Fruit fly (Drosophila melanogaster) whole organism, embryonic: ENCODE data around the gene Tsp29Fb.

Experiments used
- Adf1 ChIP-seq: fragments of 200-800 bp; sonication (Bioruptor generic); IDR thresholded peaks from 2 replicates; pipeline ENCODE4 v1.3.6; 2022; ENCODE audit warnings: missing biosample characterization, missing genetic modification characterization
- Antp ChIP-seq: fragments of 200-800 bp; sonication (Bioruptor generic); optimal IDR thresholded peaks from 3 replicates; lab custom pipeline; 2016; ENCODE audit warnings: missing biosample characterization, missing genetic modification characterization
- CG11093 ChIP-seq: fragments of 200-800 bp; sonication (Bioruptor generic); IDR thresholded peaks from 3 replicates; pipeline ENCODE4 v1.3.6; 2022; ENCODE audit warnings: missing biosample characterization, missing genetic modification characterization
- CG11696 ChIP-seq: fragments of 200-800 bp; sonication (Bioruptor generic); IDR thresholded peaks from 2 replicates; pipeline ENCODE4 v1.3.6; 2022; ENCODE audit warnings: missing biosample characterization, missing genetic modification characterization
- CG12744 ChIP-seq: fragments of 200-800 bp; sonication (Bioruptor generic); optimal IDR thresholded peaks from 2 replicates; lab custom pipeline; 2016; ENCODE audit warnings: missing biosample characterization, missing genetic modification characterization
- CG14050 ChIP-seq: fragments of 200-800 bp; sonication (Bioruptor generic); IDR thresholded peaks from 3 replicates; pipeline ENCODE4 v1.3.6; 2022; ENCODE audit warnings: missing biosample characterization, missing genetic modification characterization
- CG16815 ChIP-seq: fragments of 200-800 bp; sonication (Bioruptor generic); optimal IDR thresholded peaks from 3 replicates; lab custom pipeline; 2017; ENCODE audit warnings: missing biosample characterization, mild to moderate bottlenecking, missing genetic modification characterization
- CG17802 ChIP-seq: fragments of 200-800 bp; sonication (Bioruptor generic); optimal IDR thresholded peaks from 2 replicates; lab custom pipeline; 2018; ENCODE audit warnings: missing biosample characterization, mild to moderate bottlenecking, missing genetic modification characterization, moderate library complexity
- CG18011 ChIP-seq: fragments of 200-800 bp; sonication (Bioruptor generic); optimal IDR thresholded peaks from 2 replicates; lab custom pipeline; 2017; ENCODE audit warnings: missing biosample characterization, missing genetic modification characterization, mild to moderate bottlenecking, moderate library complexity, missing genotype
- CG18476 ChIP-seq: fragments of 200-800 bp; sonication (Bioruptor generic); optimal IDR thresholded peaks from 2 replicates; lab custom pipeline; 2016; ENCODE audit warnings: missing biosample characterization, mild to moderate bottlenecking, missing genetic modification characterization
- CG18764 ChIP-seq: fragments of 200-800 bp; sonication (Bioruptor generic); optimal IDR thresholded peaks from 3 replicates; lab custom pipeline; 2016; ENCODE audit warnings: missing biosample characterization, missing genetic modification characterization
- CG2120 ChIP-seq: fragments of 200-800 bp; sonication (Bioruptor generic); optimal IDR thresholded peaks from 3 replicates; lab custom pipeline; 2016; ENCODE audit warnings: missing biosample characterization, missing genetic modification characterization
- CG2678 ChIP-seq: fragments of 200-800 bp; sonication (Bioruptor generic); optimal IDR thresholded peaks from 3 replicates; lab custom pipeline; 2019; ENCODE audit warnings: missing biosample characterization, mild to moderate bottlenecking, missing genetic modification characterization, moderate library complexity
- CG30020 ChIP-seq: fragments of 200-800 bp; optimal IDR thresholded peaks from 2 replicates; lab custom pipeline; 2019; ENCODE audit warnings: missing biosample characterization, mild to moderate bottlenecking, missing genetic modification characterization, moderate library complexity
- CG32532 ChIP-seq: fragments of 200-800 bp; sonication (Bioruptor generic); IDR thresholded peaks from 2 replicates; pipeline ENCODE4 v1.3.6; 2022; ENCODE audit warnings: missing biosample characterization, missing genetic modification characterization
- CG34224 ChIP-seq: fragments of 200-800 bp; sonication (Bioruptor generic); IDR thresholded peaks from 3 replicates; pipeline ENCODE4 v1.3.6; 2022; ENCODE audit warnings: missing biosample characterization, missing genetic modification characterization; ENCODE audit not compliant: partially characterized antibody
- CG3847 ChIP-seq: fragments of 200-800 bp; sonication (Bioruptor generic); IDR thresholded peaks from 2 replicates; pipeline ENCODE4 v1.3.6; 2022; ENCODE audit warnings: missing biosample characterization, missing genetic modification characterization
- CG4617 ChIP-seq: fragments of 200-800 bp; sonication (Bioruptor generic); optimal IDR thresholded peaks from 3 replicates; lab custom pipeline; 2016; ENCODE audit warnings: missing biosample characterization, missing genetic modification characterization, borderline replicate concordance
- CG5245 ChIP-seq: fragments of 200-800 bp; sonication (Bioruptor generic); optimal IDR thresholded peaks from 3 replicates; lab custom pipeline; 2016; ENCODE audit warnings: missing biosample characterization, missing genetic modification characterization
- CG8944 ChIP-seq: fragments of 200-800 bp; sonication (Bioruptor generic); optimal IDR thresholded peaks from 3 replicates; lab custom pipeline; 2016; ENCODE audit warnings: missing biosample characterization, missing genetic modification characterization
- CG9727 ChIP-seq: fragments of 200-800 bp; sonication (Bioruptor generic); optimal IDR thresholded peaks from 3 replicates; lab custom pipeline; 2017; ENCODE audit warnings: missing biosample characterization, mild to moderate bottlenecking, missing genetic modification characterization
- D ChIP-seq, 2 experiments: fragments of 200-800 bp in 1 of 2; fragments of >200 bp in 1 of 2; sonication (Bioruptor generic) in 1 of 2; optimal IDR thresholded peaks; 2 replicates in 1 of 2; 3 replicates in 1 of 2; lab custom pipeline; 2017; ENCODE audit warnings: mild to moderate bottlenecking in 1 of 2, missing biosample characterization in 1 of 2, missing genetic modification characterization in 1 of 2, missing genetic modification reagents in 1 of 2
- Ets65A ChIP-seq: fragments of 200-800 bp; sonication (Bioruptor generic); peaks from one replicate; lab custom pipeline; 2016; ENCODE audit warnings: missing biosample characterization, missing genetic modification characterization
- Ets97D ChIP-seq: fragments of 200-800 bp; sonication (Bioruptor generic); optimal IDR thresholded peaks from 3 replicates; lab custom pipeline; 2016; ENCODE audit warnings: missing biosample characterization, missing genetic modification characterization
- Gug ChIP-seq: fragments of 200-800 bp; sonication (Bioruptor generic); IDR thresholded peaks from 4 replicates; pipeline ENCODE4 v1.3.6; 2022; ENCODE audit warnings: missing biosample characterization, missing genetic modification characterization
- HHEX ChIP-seq: fragments of 200-800 bp; sonication (Bioruptor generic); optimal IDR thresholded peaks from 3 replicates; lab custom pipeline; 2017; ENCODE audit warnings: missing biosample characterization, mild to moderate bottlenecking, missing genetic modification characterization, missing genetic modification reagents
- HLH54F ChIP-seq: fragments of 200-800 bp; sonication (Bioruptor generic); optimal IDR thresholded peaks from 3 replicates; lab custom pipeline; 2016; ENCODE audit warnings: missing biosample characterization, missing genetic modification characterization
- Hand ChIP-seq: fragments of 200-800 bp; sonication (Bioruptor generic); optimal IDR thresholded peaks from 2 replicates; lab custom pipeline; 2017; ENCODE audit warnings: mild to moderate bottlenecking, missing biosample characterization, missing genetic modification reagents, missing genetic modification characterization
- MESR4 ChIP-seq: fragments of 200-800 bp; sonication (Bioruptor generic); optimal IDR thresholded peaks from 2 replicates; lab custom pipeline; 2018; ENCODE audit warnings: missing biosample characterization, mild to moderate bottlenecking, missing genetic modification characterization, moderate library complexity
- Mes4 ChIP-seq: fragments of 200-800 bp; sonication (Bioruptor generic); optimal IDR thresholded peaks from 2 replicates; lab custom pipeline; 2016; ENCODE audit warnings: missing biosample characterization, missing genetic modification characterization
- NK7.1 ChIP-seq: fragments of 200-800 bp; sonication (Bioruptor generic); optimal IDR thresholded peaks from 3 replicates; lab custom pipeline; 2016; ENCODE audit warnings: missing biosample characterization, missing genetic modification characterization
- NfI ChIP-seq: fragments of 200-800 bp; sonication (Bioruptor generic); optimal IDR thresholded peaks from 3 replicates; lab custom pipeline; 2018; ENCODE audit warnings: missing biosample characterization, mild to moderate bottlenecking, missing genetic modification characterization, moderate library complexity
- Scr ChIP-seq: fragments of 200-800 bp; sonication (Bioruptor generic); IDR thresholded peaks from 2 replicates; pipeline ENCODE4 v1.3.6; 2022; ENCODE audit warnings: missing biosample characterization, missing genetic modification characterization; ENCODE audit not compliant: partially characterized antibody
- Sin3A ChIP-seq: fragments of >200 bp; optimal IDR thresholded peaks from 2 replicates; lab custom pipeline; 2018
- Xrp1 ChIP-seq: fragments of 200-800 bp; sonication (Bioruptor generic); IDR thresholded peaks from 2 replicates; pipeline ENCODE4 v1.3.6; 2022; ENCODE audit warnings: missing biosample characterization, missing genetic modification characterization
- YL-1 ChIP-seq: fragments of 200-800 bp; sonication (Bioruptor generic); optimal IDR thresholded peaks from 3 replicates; lab custom pipeline; 2017; ENCODE audit warnings: missing biosample characterization, mild to moderate bottlenecking, missing genetic modification characterization
- ci ChIP-seq: fragments of 200-800 bp; sonication (Bioruptor generic); IDR thresholded peaks from 3 replicates; pipeline ENCODE4 v1.3.6; 2022; ENCODE audit warnings: missing biosample characterization, missing genetic modification characterization
- croc ChIP-seq: fragments of 200-800 bp; sonication (Bioruptor generic); conservative IDR thresholded peaks from 3 replicates; pipeline ENCODE4 v1.3.6; 2022; ENCODE audit warnings: missing biosample characterization, missing genetic modification characterization
- ems ChIP-seq: fragments of 200-800 bp; sonication (Bioruptor generic); optimal IDR thresholded peaks from 3 replicates; lab custom pipeline; 2016; ENCODE audit warnings: missing biosample characterization, missing genetic modification characterization
- exex ChIP-seq: fragments of 200-800 bp; sonication (Bioruptor generic); optimal IDR thresholded peaks from 4 replicates; lab custom pipeline; 2018; ENCODE audit warnings: missing biosample characterization, mild to moderate bottlenecking, missing genetic modification characterization, moderate library complexity
- ftz-f1 ChIP-seq: fragments of 200-800 bp; sonication (Bioruptor generic); optimal IDR thresholded peaks from 2 replicates; lab custom pipeline; 2016; ENCODE audit warnings: missing biosample characterization, missing genetic modification characterization
- gcm2 ChIP-seq: fragments of 200-800 bp; sonication (Bioruptor generic); optimal IDR thresholded peaks from 2 replicates; lab custom pipeline; 2016; ENCODE audit warnings: missing biosample characterization, missing genetic modification characterization
- gsb-n ChIP-seq: fragments of 200-800 bp; sonication (Bioruptor generic); optimal IDR thresholded peaks from 3 replicates; lab custom pipeline; 2018; ENCODE audit warnings: missing biosample characterization, mild to moderate bottlenecking, missing genetic modification characterization
- kah ChIP-seq: fragments of 200-800 bp; sonication (Bioruptor generic); optimal IDR thresholded peaks from 2 replicates; lab custom pipeline; 2018; ENCODE audit warnings: missing biosample characterization, mild to moderate bottlenecking, missing genetic modification characterization
- pho ChIP-seq: fragments of 200-800 bp; sonication (Bioruptor generic); optimal IDR thresholded peaks from 2 replicates; lab custom pipeline; 2016; ENCODE audit warnings: missing biosample characterization, missing genetic modification characterization
- ranshi ChIP-seq: fragments of 200-800 bp; sonication (Bioruptor generic); IDR thresholded peaks from 2 replicates; pipeline ENCODE4 v1.3.6; 2022; ENCODE audit warnings: missing biosample characterization, missing genetic modification characterization
- slbo ChIP-seq: fragments of 200-800 bp; sonication (Bioruptor generic); IDR thresholded peaks from 2 replicates; pipeline ENCODE4 v1.3.6; 2022; ENCODE audit warnings: missing biosample characterization, missing genetic modification characterization
- sqz ChIP-seq: fragments of 200-800 bp; sonication (Bioruptor generic); optimal IDR thresholded peaks from 3 replicates; lab custom pipeline; 2018; ENCODE audit warnings: missing biosample characterization, mild to moderate bottlenecking, missing genetic modification characterization
- trem ChIP-seq: fragments of 200-800 bp; optimal IDR thresholded peaks from 3 replicates; lab custom pipeline; 2019; ENCODE audit warnings: missing biosample characterization, mild to moderate bottlenecking, missing genetic modification characterization, moderate library complexity
- usp ChIP-seq: fragments of >200 bp; optimal IDR thresholded peaks from 2 replicates; lab custom pipeline; 2017; ENCODE audit warnings: missing biosample characterization, missing genetic modification characterization
- yki ChIP-seq: fragments of >200 bp; optimal IDR thresholded peaks from 3 replicates; lab custom pipeline; 2018
- zf30C ChIP-seq: fragments of 200-800 bp; sonication (Bioruptor generic); optimal IDR thresholded peaks from 3 replicates; lab custom pipeline; 2018; ENCODE audit warnings: missing biosample characterization, mild to moderate bottlenecking, missing genetic modification characterization

Gene Tsp29Fb

dm6 chr2L:8958046-8958497 is 20.9 kb downstream of the Tsp29Fb start (continued):
- TF ChIP-seq slbo (GFP tag; lab: Robert Waterston, UW) (peak; percentile 98), Xrp1 (GFP tag; lab: Robert Waterston, UW) (peak; percentile 99), pho (peak; percentile 92), CG18476 (GFP tag; lab: Kevin White, UChicago) (peak; percentile 88), Scr (GFP tag; lab: Robert Waterston, UW) (no peak), CG8944 (GFP tag; lab: Kevin White, UChicago) (peak; percentile 83), NfI (GFP tag; lab: Kevin White, UChicago) (peak; percentile 93), CG9727 (GFP tag; lab: Kevin White, UChicago) (peak; percentile 96), YL-1 (GFP tag; lab: Kevin White, UChicago) (peak; percentile 58), zf30C (GFP tag; lab: Kevin White, UChicago) (peak; percentile 97), CG32532 (GFP tag; lab: Robert Waterston, UW) (peak; percentile 97), D (optimal IDR thresholded peaks at IDR 0.05; lab: Kevin White, UChicago) (no peak), D (GFP tag; optimal IDR thresholded peaks at IDR 0.05; lab: Kevin White, UChicago) (peak; percentile 90), ranshi (peak; percentile 99), Ets65A (GFP tag; lab: Kevin White, UChicago) (peak; percentile 94), CG2678 (tag; lab: Kevin White, UChicago) (peak; percentile 94), trem (tag; lab: Kevin White, UChicago) (peak; percentile 92), ci (GFP tag; lab: Robert Waterston, UW) (peak; percentile 98), CG18011 (GFP tag; lab: Kevin White, UChicago) (peak; percentile 72), gcm2 (GFP tag; lab: Kevin White, UChicago) (peak; percentile 96), MESR4 (GFP tag; lab: Kevin White, UChicago) (peak; percentile 42), ems (peak; percentile 90), CG17802 (tag; lab: Kevin White, UChicago) (peak; percentile 72), usp (GFP tag; lab: Kevin White, UChicago) (no peak), CG3847 (GFP tag; lab: Robert Waterston, UW) (peak; percentile 96), NK7.1 (peak; percentile 87), CG18764 (GFP tag; lab: Kevin White, UChicago) (peak; percentile 88), CG2120 (GFP tag; lab: Kevin White, UChicago) (peak; percentile 95), Hand (peak; percentile 62), yki (lab: Kevin White, UChicago) (no peak), croc (GFP tag; lab: Robert Waterston, UW) (peak; percentile 96), CG5245 (GFP tag; lab: Kevin White, UChicago) (peak; percentile 85), exex (tag; lab: Kevin White, UChicago) (peak; percentile 66), CG30020 (tag; lab: Kevin White, UChicago) (peak; percentile 67), ftz-f1 (GFP tag; lab: Kevin White, UChicago) (peak; percentile 59), CG11696 (GFP tag; lab: Robert Waterston, UW) (peak; percentile 92), CG12744 (GFP tag; lab: Kevin White, UChicago) (peak; percentile 95), Ets97D (GFP tag; lab: Kevin White, UChicago) (peak; percentile 96), Adf1 (GFP tag; lab: Robert Waterston, UW) (peak; percentile 79), CG34224 (no peak), CG16815 (GFP tag; lab: Kevin White, UChicago) (peak; percentile 94), CG4617 (peak; percentile 79), Gug (peak; percentile 91), sqz (peak; percentile 47), HLH54F (GFP tag; lab: Kevin White, UChicago) (peak; percentile 77), Mes4 (peak; percentile 90), Sin3A (lab: Kevin White, UChicago) (no peak), Antp (GFP tag; lab: Kevin White, UChicago) (peak; percentile 94), gsb-n (tag; lab: Kevin White, UChicago) (peak; percentile 95), HHEX (peak; percentile 86), kah (peak; percentile 61), CG14050 (GFP tag; lab: Robert Waterston, UW) (peak; percentile 97), CG11093 (GFP tag; lab: Robert Waterston, UW) (peak; percentile 95)
